Worm (Caenorhabditis elegans) whole organism, L2 larva: ENCODE data around the gene C29F9.2.
"Not testable (repeated sequence)": the region's sequence is repeated elsewhere in the genome, so short reads cannot be mapped to it uniquely, and the experiment has no call there.

Experiments used
- C34F6.9 ChIP-seq: fragments of 150-350 bp; optimal IDR thresholded peaks from 2 replicates; lab custom pipeline; 2014; ENCODE audit warnings: missing biosample characterization, missing genetic modification characterization
- F13H6.1 ChIP-seq: sonication (generic microtip); optimal IDR thresholded peaks from 2 replicates; lab custom pipeline; 2016; ENCODE audit warnings: missing genetic modification characterization, missing compliant biosample characterization
- R02D3.7 ChIP-seq: fragments of 150-350 bp; optimal IDR thresholded peaks from 2 replicates; lab custom pipeline; 2014; ENCODE audit warnings: missing biosample characterization, missing genetic modification characterization
- ZK546.5 ChIP-seq: sonication (generic microtip); optimal IDR thresholded peaks from 2 replicates; lab custom pipeline; 2017; ENCODE audit warnings: missing biosample characterization, missing genetic modification characterization
- alr-1 ChIP-seq: fragments of 150-350 bp; optimal IDR thresholded peaks from 2 replicates; lab custom pipeline; 2014; ENCODE audit warnings: missing biosample characterization, missing genetic modification characterization
- aly-2 ChIP-seq: fragments of 150-350 bp; optimal IDR thresholded peaks from 2 replicates; lab custom pipeline; 2014; ENCODE audit warnings: missing biosample characterization, missing genetic modification characterization
- blmp-1 ChIP-seq: sonication (generic microtip); optimal IDR thresholded peaks from 2 replicates; lab custom pipeline; 2017; ENCODE audit warnings: missing genetic modification characterization, mild to moderate bottlenecking, missing compliant biosample characterization, antibody characterized with exemption, moderate library complexity; ENCODE audit not compliant: insufficient read depth
- ceh-82 ChIP-seq: fragments of 150-350 bp; optimal IDR thresholded peaks from 2 replicates; lab custom pipeline; 2014; ENCODE audit warnings: missing biosample characterization, missing genetic modification characterization
- crh-2 ChIP-seq: sonication (generic microtip); optimal IDR thresholded peaks from 2 replicates; lab custom pipeline; 2017; ENCODE audit warnings: missing biosample characterization, missing genetic modification characterization
- dmd-4 ChIP-seq: sonication (generic microtip); optimal IDR thresholded peaks from 2 replicates; lab custom pipeline; 2017; ENCODE audit warnings: missing biosample characterization, missing genetic modification characterization
- egl-27 ChIP-seq: sonication (generic microtip); optimal IDR thresholded peaks from 3 replicates; lab custom pipeline; 2017; ENCODE audit warnings: missing biosample characterization, missing genetic modification reagents, missing genetic modification characterization
- elt-1 ChIP-seq: fragments of 150-350 bp; optimal IDR thresholded peaks from 2 replicates; lab custom pipeline; 2014; ENCODE audit warnings: missing biosample characterization, missing genetic modification characterization
- elt-3 ChIP-seq: sonication (generic microtip); optimal IDR thresholded peaks from 2 replicates; lab custom pipeline; 2017; ENCODE audit warnings: missing biosample characterization, missing genetic modification characterization
- fos-1 ChIP-seq: fragments of 150-350 bp; optimal IDR thresholded peaks from 2 replicates; lab custom pipeline; 2014; ENCODE audit warnings: missing biosample characterization, missing genetic modification characterization
- gmeb-1 ChIP-seq: fragments of 150-350 bp; optimal IDR thresholded peaks from 2 replicates; lab custom pipeline; 2014; ENCODE audit warnings: missing biosample characterization, missing genetic modification characterization
- lin-11 ChIP-seq: fragments of 150-350 bp; sonication (generic microtip); optimal IDR thresholded peaks from 2 replicates; lab custom pipeline; 2014; ENCODE audit warnings: missing biosample characterization, missing genetic modification characterization, inconsistent platforms, mixed read lengths
- lsy-2 ChIP-seq, 2 experiments: fragments of 150-350 bp in 1 of 2; sonication (generic microtip) in 1 of 2; optimal IDR thresholded peaks; 2 replicates each; lab custom pipeline; 2014 to 2017; ENCODE audit warnings: missing biosample characterization in 2 of 2, missing genetic modification characterization in 2 of 2
- mab-5 ChIP-seq: fragments of 150-350 bp; optimal IDR thresholded peaks from 2 replicates; lab custom pipeline; 2014; ENCODE audit warnings: missing biosample characterization, missing genetic modification characterization
- mbf-1 ChIP-seq: sonication (generic microtip); optimal IDR thresholded peaks from 2 replicates; lab custom pipeline; 2017; ENCODE audit warnings: missing biosample characterization, missing genetic modification characterization
- nhr-10 ChIP-seq: sonication (generic microtip); optimal IDR thresholded peaks from 2 replicates; lab custom pipeline; 2017; ENCODE audit warnings: missing biosample characterization, missing genetic modification characterization
- nhr-11 ChIP-seq: fragments of 150-350 bp; optimal IDR thresholded peaks from 2 replicates; lab custom pipeline; 2014; ENCODE audit warnings: missing biosample characterization, missing genetic modification characterization
- nhr-12 ChIP-seq: fragments of 150-350 bp; optimal IDR thresholded peaks from 2 replicates; lab custom pipeline; 2014; ENCODE audit warnings: missing biosample characterization, missing genetic modification characterization
- nhr-129 ChIP-seq: fragments of 150-350 bp; optimal IDR thresholded peaks from 2 replicates; lab custom pipeline; 2014; ENCODE audit warnings: missing biosample characterization, missing genetic modification characterization
- nhr-21 ChIP-seq: fragments of 150-350 bp; optimal IDR thresholded peaks from 2 replicates; lab custom pipeline; 2014; ENCODE audit warnings: missing biosample characterization, missing genetic modification characterization
- nhr-23 ChIP-seq: fragments of 150-350 bp; optimal IDR thresholded peaks from 2 replicates; lab custom pipeline; 2014; ENCODE audit warnings: missing biosample characterization, missing genetic modification reagents, missing genetic modification characterization
- nhr-237 ChIP-seq: fragments of 150-350 bp; optimal IDR thresholded peaks from 2 replicates; lab custom pipeline; 2014; ENCODE audit warnings: missing biosample characterization, missing genetic modification characterization
- nhr-25 ChIP-seq: fragments of 150-350 bp; sonication (generic microtip); optimal IDR thresholded peaks from 3 replicates; lab custom pipeline; 2014; ENCODE audit warnings: missing biosample characterization, missing genetic modification characterization
- nhr-6 ChIP-seq: fragments of 150-350 bp; optimal IDR thresholded peaks from 2 replicates; lab custom pipeline; 2014; ENCODE audit warnings: missing biosample characterization, missing genetic modification characterization
- nhr-77 ChIP-seq: fragments of 150-350 bp; optimal IDR thresholded peaks from 2 replicates; lab custom pipeline; 2014; ENCODE audit warnings: missing biosample characterization, missing genetic modification characterization
- peb-1 ChIP-seq: fragments of 150-350 bp; optimal IDR thresholded peaks from 2 replicates; lab custom pipeline; 2014; ENCODE audit warnings: missing biosample characterization, missing genetic modification characterization
- sma-3 ChIP-seq: sonication (generic microtip); optimal IDR thresholded peaks from 2 replicates; lab custom pipeline; 2016; ENCODE audit warnings: missing genetic modification reagents, missing genetic modification characterization, missing compliant biosample characterization
- sma-9 ChIP-seq, 2 experiments: fragments of 150-350 bp in 1 of 2; sonication (generic microtip) in 1 of 2; optimal IDR thresholded peaks; 2 replicates each; lab custom pipeline; 2014 to 2016; ENCODE audit warnings: missing genetic modification characterization in 2 of 2, mild to moderate bottlenecking in 1 of 2, missing biosample characterization in 1 of 2, missing compliant biosample characterization in 1 of 2, missing genetic modification reagents in 1 of 2, moderate library complexity in 1 of 2
- unc-39 ChIP-seq: fragments of 150-350 bp; optimal IDR thresholded peaks from 2 replicates; lab custom pipeline; 2014; ENCODE audit warnings: missing biosample characterization, missing genetic modification characterization
- unc-55 ChIP-seq: fragments of 150-350 bp; sonication (generic microtip); optimal IDR thresholded peaks from 3 replicates; lab custom pipeline; 2014; ENCODE audit warnings: missing biosample characterization, missing genetic modification reagents, missing genetic modification characterization
- zag-1 ChIP-seq: fragments of 150-350 bp; optimal IDR thresholded peaks from 2 replicates; lab custom pipeline; 2014; ENCODE audit warnings: missing biosample characterization, missing genetic modification characterization
- ztf-1 ChIP-seq: fragments of 200-800 bp; sonication (Bioruptor generic); conservative IDR thresholded peaks from 2 replicates; pipeline ENCODE4 v1.3.6; 2022; ENCODE audit warnings: missing genetic modification characterization, missing compliant biosample characterization
- ztf-11 ChIP-seq: sonication (generic microtip); optimal IDR thresholded peaks from 2 replicates; lab custom pipeline; 2017; ENCODE audit warnings: missing biosample characterization, missing genetic modification characterization
- ztf-4 ChIP-seq: fragments of 150-350 bp; optimal IDR thresholded peaks from 2 replicates; lab custom pipeline; 2014; ENCODE audit warnings: missing biosample characterization, missing genetic modification characterization

The C29F9.2 gene

DNA sequence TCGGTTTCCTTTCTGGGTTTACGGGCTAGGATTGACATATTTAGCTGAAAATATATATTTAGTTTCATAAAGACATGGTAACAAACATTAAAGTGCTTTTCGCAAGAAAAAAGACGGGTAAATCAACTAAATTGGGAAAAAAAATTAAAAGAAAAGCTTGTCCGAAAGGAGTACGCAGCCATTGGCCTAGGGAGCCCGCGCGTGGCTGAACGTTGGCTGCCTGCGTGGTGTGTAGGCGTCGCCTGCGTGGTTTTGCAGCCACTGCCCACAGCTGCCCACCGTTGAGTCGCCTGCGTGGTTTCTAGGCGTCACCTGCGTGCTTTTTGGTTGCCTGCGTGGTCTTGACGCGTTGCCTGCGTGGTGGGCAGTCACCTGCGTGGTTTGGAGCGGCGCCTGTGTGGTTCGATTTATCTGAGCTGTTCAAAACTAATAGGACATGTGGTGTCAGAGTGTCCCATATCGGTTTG, 8.7 kb upstream of the C29F9.2 start, which contains the start of gene C29F9.12:
Gene C29F9.12, minus strand, starts transcription at position 51 of the 467 bp plus-strand sequence.
- not testable (repeated sequence) for TF ChIP-seq lin-11 (tag; lab: Kevin White, UChicago); zag-1 (tag; lab: Kevin White, UChicago); unc-39

DNA sequence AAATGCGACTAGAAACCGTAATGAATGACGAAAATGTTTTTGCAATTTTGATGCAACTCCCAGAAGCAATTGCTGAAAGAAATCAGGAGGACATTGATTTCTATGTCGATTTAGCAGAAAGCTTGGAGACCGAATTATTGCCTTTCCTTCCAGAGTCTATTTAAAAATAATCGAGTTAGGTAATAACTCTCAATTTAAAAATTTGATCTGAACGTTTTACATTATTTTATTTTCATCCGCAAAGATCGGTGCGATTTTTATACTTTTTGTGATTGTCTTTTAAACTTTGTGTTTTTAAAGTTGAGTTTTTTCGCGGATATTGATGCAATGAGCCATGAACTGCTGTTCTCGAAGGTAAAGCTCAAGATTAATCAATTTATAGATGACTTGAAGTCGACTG, 6.3 kb upstream of the C29F9.2 start, which contains the start of gene pals-23:
Gene pals-23, plus strand, starts transcription at position 301 of the 400 bp plus-strand sequence.
- TF ChIP-seq ztf-4 (tag; lab: Kevin White, UChicago) (no peak), nhr-77 (tag; lab: Kevin White, UChicago) (no peak), blmp-1 (no peak), peb-1 (tag; lab: Kevin White, UChicago) (no peak), nhr-11 (tag; lab: Kevin White, UChicago) (no peak), lin-11 (tag; lab: Kevin White, UChicago) (no peak), nhr-23 (tag; lab: Kevin White, UChicago) (no peak), C34F6.9 (tag; lab: Kevin White, UChicago) (no peak), mab-5 (no peak), ztf-11 (tag; lab: Kevin White, UChicago) (no peak), nhr-10 (no peak), nhr-25 (no peak), ZK546.5 (tag; lab: Kevin White, UChicago) (no peak), egl-27 (tag; lab: Kevin White, UChicago) (no peak), nhr-237 (tag; lab: Kevin White, UChicago) (no peak), crh-2 (tag; lab: Kevin White, UChicago) (no peak), F13H6.1 (tag; lab: Kevin White, UChicago) (no peak), sma-3 (GFP tag; lab: Kevin White, UChicago) (no peak), unc-55 (GFP tag; lab: Kevin White, UChicago) (no peak)

DNA sequence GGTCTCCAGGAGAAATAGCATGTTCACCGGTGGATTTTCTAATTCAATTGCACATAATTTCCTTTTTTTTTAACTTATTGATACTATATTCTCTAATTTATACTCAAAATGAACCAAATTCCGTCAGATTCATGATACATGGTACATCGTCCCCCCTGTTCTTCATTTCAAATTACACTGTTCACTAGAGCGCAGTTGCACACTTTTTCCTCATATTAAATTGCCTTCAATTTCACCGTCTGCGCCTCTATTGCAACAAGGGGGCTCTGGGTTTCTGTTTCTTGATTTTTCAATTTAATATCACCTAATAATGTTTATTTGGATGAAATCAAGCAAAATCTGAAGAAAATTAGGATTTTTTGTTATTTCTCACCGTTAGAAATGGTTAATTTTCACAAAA, 880 bp downstream of the C29F9.2 start:
- TF ChIP-seq nhr-12 (tag; lab: Kevin White, UChicago) (no peak), ztf-11 (tag; lab: Kevin White, UChicago) (no peak), R02D3.7 (tag; lab: Kevin White, UChicago) (no peak), F13H6.1 (tag; lab: Kevin White, UChicago) (peak; percentile 22), zag-1 (tag; lab: Kevin White, UChicago) (peak; percentile 19), blmp-1 (no peak), lsy-2 (tag; optimal IDR thresholded peaks at IDR 0.05; lab: Kevin White, UChicago) (peak in 1 of 2 experiments; percentile 75), crh-2 (tag; lab: Kevin White, UChicago) (peak; percentile 60), dmd-4 (no peak), fos-1 (tag; lab: Kevin White, UChicago) (peak; percentile 54), ZK546.5 (tag; lab: Kevin White, UChicago) (no peak), egl-27 (tag; lab: Kevin White, UChicago) (no peak), nhr-21 (peak; percentile 16), aly-2 (tag; lab: Kevin White, UChicago) (no peak), elt-1 (no peak), alr-1 (tag; lab: Kevin White, UChicago) (no peak), ceh-82 (tag; lab: Kevin White, UChicago) (no peak), nhr-11 (tag; lab: Kevin White, UChicago) (no peak), gmeb-1 (tag; lab: Kevin White, UChicago) (peak; percentile 46), nhr-6 (tag; lab: Kevin White, UChicago) (peak; percentile 31), sma-9 (GFP tag; optimal IDR thresholded peaks at IDR 0.05; lab: Kevin White, UChicago) (no peak), sma-9 (tag; optimal IDR thresholded peaks at IDR 0.05; lab: Kevin White, UChicago) (no peak), C34F6.9 (tag; lab: Kevin White, UChicago) (peak; percentile 83), mbf-1 (tag; lab: Kevin White, UChicago) (no peak), nhr-77 (tag; lab: Kevin White, UChicago) (no peak), mab-5 (no peak), unc-55 (GFP tag; lab: Kevin White, UChicago) (peak; percentile 84), nhr-237 (tag; lab: Kevin White, UChicago) (no peak), nhr-129 (peak; percentile 79)

DNA sequence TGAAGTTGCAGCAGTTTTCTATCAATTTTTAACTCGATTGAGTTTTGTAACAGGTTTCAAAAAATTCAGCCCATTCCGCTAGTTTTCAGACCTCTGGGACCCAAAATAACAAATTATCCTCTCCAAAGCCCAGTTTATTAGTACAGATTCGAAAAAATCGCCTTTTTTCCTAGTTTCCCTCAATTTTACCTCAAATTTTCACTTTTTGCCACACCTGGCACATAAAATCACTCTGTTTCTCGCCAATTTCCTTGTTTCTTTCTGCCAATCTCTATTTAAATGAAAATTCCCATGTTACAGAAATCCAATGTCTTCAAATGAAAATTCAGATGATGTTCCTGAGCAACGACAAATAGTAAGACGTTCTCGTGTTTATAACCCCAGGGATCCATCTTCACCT, 1.4 kb downstream of the C29F9.2 start, which contains the start of gene pals-22:
Gene pals-22, plus strand, starts transcription at position 301 of the 400 bp plus-strand sequence.
- no peak for TF ChIP-seq peb-1 (tag; lab: Kevin White, UChicago)
- no peak for TF ChIP-seq egl-27 (tag; lab: Kevin White, UChicago)
- no peak for TF ChIP-seq ztf-1 (GFP tag; lab: Robert Waterston, UW)
- no peak for TF ChIP-seq alr-1 (tag; lab: Kevin White, UChicago)
- TF ChIP-seq elt-3 (tag; lab: Kevin White, UChicago) = no peak
- no peak for TF ChIP-seq mbf-1 (tag; lab: Kevin White, UChicago)
